Worm (Caenorhabditis elegans) whole organism, mixed stage, embryonic: ENCODE results near the gene srt-13.

Experiments
- M03D4.4 ChIP-seq: sonication (generic microtip); optimal IDR thresholded peaks from 2 replicates; lab custom pipeline; 2017; ENCODE audit warnings: mild to moderate bottlenecking, missing genetic modification characterization, missing compliant biosample characterization
- bed-3 ChIP-seq: fragments of 200-800 bp; sonication (Bioruptor generic); optimal IDR thresholded peaks from 3 replicates; lab custom pipeline; 2018; ENCODE audit warnings: mild to moderate bottlenecking, missing genetic modification characterization, moderate library complexity, missing compliant biosample characterization
- ceh-39 ChIP-seq: fragments of 150-350 bp; optimal IDR thresholded peaks from 2 replicates; lab custom pipeline; 2014; ENCODE audit warnings: missing biosample characterization, missing genetic modification characterization
- ceh-43 ChIP-seq: fragments of 200-800 bp; sonication (Bioruptor generic); optimal IDR thresholded peaks from 2 replicates; lab custom pipeline; 2018; ENCODE audit warnings: mild to moderate bottlenecking, missing genetic modification characterization, moderate library complexity, missing compliant biosample characterization
- ceh-83 ChIP-seq: fragments of 200-800 bp; sonication (Bioruptor generic); optimal IDR thresholded peaks from 2 replicates; lab custom pipeline; 2018; ENCODE audit warnings: mild to moderate bottlenecking, missing genetic modification characterization, missing compliant biosample characterization
- ces-1 ChIP-seq: fragments of 150-350 bp; optimal IDR thresholded peaks from 2 replicates; lab custom pipeline; 2014; ENCODE audit warnings: missing biosample characterization, missing genetic modification reagents, missing genetic modification characterization
- cnd-1 ChIP-seq: fragments of 200-800 bp; sonication (Bioruptor generic); optimal IDR thresholded peaks from 2 replicates; lab custom pipeline; 2018; ENCODE audit warnings: mild to moderate bottlenecking, missing genetic modification characterization, missing compliant biosample characterization
- drap-1 ChIP-seq: fragments of 200-800 bp; sonication (Bioruptor generic); optimal IDR thresholded peaks from 3 replicates; lab custom pipeline; 2018; ENCODE audit warnings: mild to moderate bottlenecking, missing genetic modification characterization, missing compliant biosample characterization
- elt-1 ChIP-seq: sonication (generic microtip); optimal IDR thresholded peaks from 2 replicates; lab custom pipeline; 2017; ENCODE audit warnings: missing genetic modification characterization, mild to moderate bottlenecking, missing compliant biosample characterization, antibody characterized with exemption, moderate library complexity, borderline replicate concordance; ENCODE audit not compliant: insufficient read depth
- elt-3 ChIP-seq: fragments of 150-350 bp; optimal IDR thresholded peaks from 2 replicates; lab custom pipeline; 2014; ENCODE audit warnings: missing biosample characterization, missing genetic modification characterization
- flh-1 ChIP-seq: fragments of 200-800 bp; sonication (Bioruptor generic); optimal IDR thresholded peaks from 2 replicates; lab custom pipeline; 2018; ENCODE audit warnings: mild to moderate bottlenecking, missing genetic modification characterization, moderate library complexity, missing compliant biosample characterization
- ham-2 ChIP-seq: fragments of 200-800 bp; sonication (Bioruptor generic); optimal IDR thresholded peaks from 2 replicates; lab custom pipeline; 2018; ENCODE audit warnings: mild to moderate bottlenecking, missing genetic modification characterization, missing compliant biosample characterization
- hlh-1 ChIP-seq: fragments of 150-350 bp; optimal IDR thresholded peaks from 2 replicates; lab custom pipeline; 2014; ENCODE audit warnings: missing biosample characterization, missing genetic modification reagents, missing genetic modification characterization
- lin-13 ChIP-seq: fragments of 150-350 bp; optimal IDR thresholded peaks from 2 replicates; lab custom pipeline; 2014; ENCODE audit warnings: missing biosample characterization, missing genetic modification characterization
- lin-32 ChIP-seq: fragments of 200-800 bp; sonication (Bioruptor generic); optimal IDR thresholded peaks from 2 replicates; lab custom pipeline; 2018; ENCODE audit warnings: mild to moderate bottlenecking, missing genetic modification characterization, missing compliant biosample characterization
- lsy-2 ChIP-seq: fragments of 150-350 bp; optimal IDR thresholded peaks from 2 replicates; lab custom pipeline; 2014; ENCODE audit warnings: missing biosample characterization, missing genetic modification characterization
- mab-5 ChIP-seq: fragments of 150-350 bp; optimal IDR thresholded peaks from 2 replicates; lab custom pipeline; 2014; ENCODE audit warnings: missing biosample characterization, missing genetic modification characterization
- mep-1 ChIP-seq: fragments of 150-350 bp; optimal IDR thresholded peaks from 2 replicates; lab custom pipeline; 2017; ENCODE audit warnings: missing biosample characterization, missing genetic modification reagents, missing genetic modification characterization, inconsistent platforms
- nhr-12 ChIP-seq: fragments of 150-350 bp; optimal IDR thresholded peaks from 2 replicates; lab custom pipeline; 2014; ENCODE audit warnings: missing biosample characterization, missing genetic modification characterization
- nhr-237 ChIP-seq: fragments of 150-350 bp; optimal IDR thresholded peaks from 2 replicates; lab custom pipeline; 2014; ENCODE audit warnings: missing biosample characterization, missing genetic modification characterization
- nhr-28 ChIP-seq: fragments of 150-350 bp; optimal IDR thresholded peaks from 2 replicates; lab custom pipeline; 2014; ENCODE audit warnings: missing biosample characterization, missing genetic modification characterization
- nhr-76 ChIP-seq: sonication (generic microtip); optimal IDR thresholded peaks from 2 replicates; lab custom pipeline; 2017; ENCODE audit warnings: missing biosample characterization, missing genetic modification characterization
- sem-2 ChIP-seq: fragments of 200-800 bp; sonication (Bioruptor generic); optimal IDR thresholded peaks from 2 replicates; lab custom pipeline; 2018; ENCODE audit warnings: mild to moderate bottlenecking, missing genetic modification characterization, missing compliant biosample characterization
- snpc-4 ChIP-seq: fragments of 150-350 bp; optimal IDR thresholded peaks from 2 replicates; lab custom pipeline; 2014; ENCODE audit warnings: missing biosample characterization, missing genetic modification characterization
- sptf-1 ChIP-seq: sonication (generic microtip); optimal IDR thresholded peaks from 2 replicates; lab custom pipeline; 2017; ENCODE audit warnings: mild to moderate bottlenecking, missing genetic modification characterization, moderate library complexity, missing compliant biosample characterization
- tbx-8 ChIP-seq: fragments of 200-800 bp; sonication (Bioruptor generic); optimal IDR thresholded peaks from 2 replicates; lab custom pipeline; 2018; ENCODE audit warnings: mild to moderate bottlenecking, missing genetic modification characterization, moderate library complexity, missing compliant biosample characterization
- unc-120 ChIP-seq: sonication (generic microtip); optimal IDR thresholded peaks from 2 replicates; lab custom pipeline; 2017; ENCODE audit warnings: missing genetic modification characterization, missing compliant biosample characterization; ENCODE audit not compliant: poor library complexity, severe bottlenecking
- unc-39 ChIP-seq: fragments of 150-350 bp; optimal IDR thresholded peaks from 2 replicates; lab custom pipeline; 2014; ENCODE audit warnings: missing biosample characterization, missing genetic modification characterization
- unc-62 ChIP-seq: fragments of 150-350 bp; optimal IDR thresholded peaks from 2 replicates; lab custom pipeline; 2014; ENCODE audit warnings: missing biosample characterization, missing genetic modification reagents, missing genetic modification characterization
- ztf-11 ChIP-seq: fragments of 150-350 bp; optimal IDR thresholded peaks from 2 replicates; lab custom pipeline; 2014; ENCODE audit warnings: missing biosample characterization, missing genetic modification characterization

Gene srt-13

DNA sequence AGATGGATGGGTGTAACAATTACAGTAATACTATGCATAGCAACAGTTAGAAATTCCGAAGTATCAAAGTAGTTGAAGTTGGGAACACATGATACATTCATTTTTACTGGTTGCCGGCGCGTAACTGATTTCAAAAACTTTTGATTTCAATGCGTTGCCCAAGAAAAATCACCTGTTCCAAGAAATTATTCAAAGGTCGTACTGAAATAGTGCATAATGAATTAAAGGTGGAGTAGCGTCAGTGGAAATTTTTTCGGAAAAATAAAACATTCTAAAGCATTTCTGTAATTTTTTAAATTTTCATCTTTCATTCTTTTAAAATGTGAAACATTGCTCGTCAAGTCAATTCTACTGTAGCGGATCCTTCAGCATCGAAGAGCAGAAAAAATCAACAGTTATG, 9.7 kb downstream of the srt-13 start, which contains the start of gene srh-204:
TSS of gene srh-204 (minus strand) at position 101 of the 400 bp plus-strand sequence.
- TF ChIP-seq ham-2 (GFP tag; lab: Kevin White, UChicago) (no peak), M03D4.4 (tag; lab: Kevin White, UChicago) (no peak), cnd-1 (tag; lab: Kevin White, UChicago) (no peak), sptf-1 (tag; lab: Kevin White, UChicago) (no peak), unc-120 (tag; lab: Kevin White, UChicago) (no peak), ceh-43 (GFP tag; lab: Kevin White, UChicago) (no peak), nhr-12 (tag; lab: Kevin White, UChicago) (no peak)

DNA sequence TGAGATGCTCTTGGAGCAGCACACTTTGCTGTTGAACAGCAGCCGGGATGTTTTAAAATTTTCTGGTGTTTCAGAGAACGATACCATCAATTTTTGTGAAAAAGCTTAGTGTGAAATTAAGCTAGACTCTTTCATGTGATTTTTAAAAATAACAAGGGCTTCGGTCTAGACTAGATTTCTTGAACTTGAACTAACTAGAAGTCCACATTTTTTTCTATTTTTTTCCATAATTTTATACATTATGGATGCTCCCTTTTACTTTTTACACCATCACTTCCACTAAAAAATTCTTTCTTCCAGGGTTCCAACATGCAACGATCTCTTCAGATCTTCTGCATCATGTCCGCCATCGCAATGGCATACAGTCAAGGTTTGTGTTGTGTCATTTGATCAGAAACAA, 13.8 kb downstream of the srt-13 start, which contains the start of gene nlp-13:
TSS of gene nlp-13 (plus strand) at position 301 of the 400 bp plus-strand sequence.
- TF ChIP-seq nhr-12 (tag; lab: Kevin White, UChicago) (no peak), snpc-4 (tag; lab: Kevin White, UChicago) (no peak), elt-3 (no peak), mab-5 (no peak), unc-62 (GFP tag; lab: Kevin White, UChicago) (no peak), unc-39 (tag; lab: Kevin White, UChicago) (no peak), nhr-76 (no peak), cnd-1 (tag; lab: Kevin White, UChicago) (no peak), ces-1 (no peak), lsy-2 (tag; lab: Kevin White, UChicago) (no peak), bed-3 (no peak), mep-1 (tag; lab: Kevin White, UChicago) (no peak), tbx-8 (no peak), lin-13 (tag; lab: Kevin White, UChicago) (no peak), hlh-1 (tag; lab: Kevin White, UChicago) (no peak), ceh-43 (GFP tag; lab: Kevin White, UChicago) (no peak), drap-1 (GFP tag; lab: Kevin White, UChicago) (no peak), sptf-1 (tag; lab: Kevin White, UChicago) (no peak), lin-32 (GFP tag; lab: Kevin White, UChicago) (no peak), nhr-237 (tag; lab: Kevin White, UChicago) (no peak)

DNA sequence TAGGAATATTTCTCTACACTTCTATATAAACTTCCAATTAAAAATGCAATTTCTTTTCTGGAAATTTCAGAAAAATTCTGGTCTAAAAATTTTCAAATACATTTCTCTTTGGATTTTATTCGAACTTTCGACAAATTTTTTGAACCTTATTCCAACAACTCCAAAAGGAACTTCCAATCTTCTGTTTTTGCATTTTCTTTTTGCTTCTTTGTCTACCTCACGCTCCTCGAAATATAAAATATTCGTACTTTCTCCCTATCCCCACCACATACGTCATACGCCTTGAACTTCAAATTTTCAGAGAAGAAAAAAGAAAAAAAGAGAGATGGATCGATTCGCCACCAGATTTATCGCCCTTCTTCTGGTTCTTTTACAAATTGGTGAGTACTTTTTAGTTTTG, 30.6 kb downstream of the srt-13 start, which contains the start of gene nlp-9:
TSS of gene nlp-9 (plus strand) at position 301 of the 400 bp plus-strand sequence.
- TF ChIP-seq nhr-28 (tag; lab: Kevin White, UChicago) (no peak), drap-1 (GFP tag; lab: Kevin White, UChicago) (no peak), ceh-83 (GFP tag; lab: Kevin White, UChicago) (no peak), cnd-1 (tag; lab: Kevin White, UChicago) (no peak), mab-5 (no peak), ztf-11 (tag; lab: Kevin White, UChicago) (no peak), sem-2 (no peak), elt-3 (no peak), ceh-39 (tag; lab: Kevin White, UChicago) (no peak), snpc-4 (tag; lab: Kevin White, UChicago) (no peak), sptf-1 (tag; lab: Kevin White, UChicago) (no peak)

DNA sequence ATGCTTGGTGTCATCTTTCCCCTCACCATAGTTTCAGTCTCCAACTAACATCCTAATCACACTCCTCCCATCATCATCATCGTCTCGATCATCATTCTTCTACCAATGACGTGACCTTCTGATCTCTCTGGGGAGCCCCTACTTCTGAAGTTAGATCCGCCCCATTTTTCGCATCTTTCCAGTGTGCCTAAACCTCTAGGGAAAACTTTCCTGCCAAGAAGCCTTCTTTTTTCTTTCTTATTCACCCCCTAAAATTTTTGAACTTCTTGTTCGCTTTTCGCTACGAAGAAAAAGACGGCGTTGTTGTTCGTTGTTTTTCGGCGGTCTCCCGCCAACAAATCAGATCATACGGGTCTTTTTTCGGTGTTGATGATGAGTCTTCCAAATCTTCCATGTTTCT, 31.7 kb downstream of the srt-13 start:
- TF ChIP-seq M03D4.4 (tag; lab: Kevin White, UChicago) (no peak), unc-120 (tag; lab: Kevin White, UChicago) (no peak), ztf-11 (tag; lab: Kevin White, UChicago) (no peak)

DNA sequence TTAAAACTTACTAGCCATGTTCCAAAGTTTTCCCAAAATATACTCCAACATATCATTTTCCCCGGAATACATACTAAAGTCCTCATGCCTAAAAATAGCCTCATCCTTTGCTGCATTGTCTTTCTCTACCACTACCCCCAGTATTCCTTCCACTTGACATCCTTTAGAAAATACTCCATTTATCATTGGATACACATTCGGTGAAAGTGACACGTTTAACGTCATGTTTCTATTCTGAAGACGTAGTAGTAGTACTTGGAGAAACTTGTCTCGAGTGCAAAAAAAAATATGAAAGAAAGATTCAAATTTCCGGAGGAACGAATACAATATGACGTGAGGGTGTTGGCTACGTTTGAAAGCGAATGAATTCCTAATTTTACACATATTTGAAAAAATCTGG, 33.0 kb downstream of the srt-13 start:
- TF ChIP-seq ztf-11 (tag; lab: Kevin White, UChicago) = no peak
- no peak for TF ChIP-seq drap-1 (GFP tag; lab: Kevin White, UChicago)
- no peak for TF ChIP-seq mep-1 (tag; lab: Kevin White, UChicago)
- no peak for TF ChIP-seq snpc-4 (tag; lab: Kevin White, UChicago)
- no peak for TF ChIP-seq nhr-237 (tag; lab: Kevin White, UChicago)
- TF ChIP-seq flh-1 = no peak
- TF ChIP-seq hlh-1 (tag; lab: Kevin White, UChicago) = no peak
- no peak for TF ChIP-seq unc-62 (GFP tag; lab: Kevin White, UChicago)
- TF ChIP-seq sptf-1 (tag; lab: Kevin White, UChicago) = no peak
- no peak for TF ChIP-seq ces-1
- TF ChIP-seq nhr-28 (tag; lab: Kevin White, UChicago) = no peak
- no peak for TF ChIP-seq sem-2
- no peak for TF ChIP-seq ceh-83 (GFP tag; lab: Kevin White, UChicago)
- no peak for TF ChIP-seq ceh-39 (tag; lab: Kevin White, UChicago)
- no peak for TF ChIP-seq unc-120 (tag; lab: Kevin White, UChicago)
- no peak for TF ChIP-seq cnd-1 (tag; lab: Kevin White, UChicago)
- TF ChIP-seq elt-1 (tag; lab: Kevin White, UChicago) = no peak
- no peak for TF ChIP-seq nhr-76
- no peak for TF ChIP-seq bed-3
